Fruit fly (Drosophila melanogaster) whole organism, pupa: ENCODE results near the gene CG13919.

ENCODE experiments used
- CG10348 ChIP-seq: fragments of 200-800 bp; sonication (Bioruptor generic); IDR thresholded peaks from 2 replicates; pipeline ENCODE4 v1.3.6; 2022; ENCODE audit warnings: missing biosample characterization, missing genetic modification characterization
- CG12605 ChIP-seq: fragments of 200-800 bp; sonication (Bioruptor generic); IDR thresholded peaks from 2 replicates; pipeline ENCODE4 v1.3.6; 2022; ENCODE audit warnings: missing biosample characterization, missing genetic modification characterization
- CG13204 ChIP-seq: fragments of 200-800 bp; sonication (Bioruptor generic); optimal IDR thresholded peaks from 2 replicates; lab custom pipeline; 2018; ENCODE audit warnings: missing biosample characterization, mild to moderate bottlenecking, missing genetic modification characterization, moderate library complexity
- CG14655 ChIP-seq: fragments of 200-800 bp; sonication (Bioruptor generic); optimal IDR thresholded peaks from 3 replicates; lab custom pipeline; 2017; ENCODE audit warnings: mild to moderate bottlenecking, missing biosample characterization, missing genetic modification reagents, missing genetic modification characterization
- CG15710 ChIP-seq: fragments of 200-800 bp; sonication (Bioruptor generic); optimal IDR thresholded peaks from 2 replicates; lab custom pipeline; 2018; ENCODE audit warnings: missing biosample characterization, mild to moderate bottlenecking, missing genetic modification characterization, moderate library complexity
- CG17806 ChIP-seq: fragments of 200-800 bp; sonication (Bioruptor generic); optimal IDR thresholded peaks from 2 replicates; lab custom pipeline; 2018; ENCODE audit warnings: missing biosample characterization, mild to moderate bottlenecking, missing genetic modification characterization, moderate library complexity
- CG32121 ChIP-seq: fragments of 200-800 bp; sonication (Bioruptor generic); IDR thresholded peaks from 2 replicates; pipeline ENCODE4 v1.3.6; 2022; ENCODE audit warnings: missing biosample characterization, missing genetic modification characterization
- CG34367 ChIP-seq: fragments of 200-800 bp; sonication (Bioruptor generic); optimal IDR thresholded peaks from 2 replicates; lab custom pipeline; 2018; ENCODE audit warnings: missing biosample characterization, mild to moderate bottlenecking, missing genetic modification characterization
- CG4496 ChIP-seq: fragments of 200-800 bp; sonication (Bioruptor generic); IDR thresholded peaks from 3 replicates; pipeline ENCODE4 v1.3.6; 2022; ENCODE audit warnings: missing biosample characterization, missing genetic modification characterization
- CG8159 ChIP-seq: fragments of 200-800 bp; sonication (Bioruptor generic); optimal IDR thresholded peaks from 3 replicates; lab custom pipeline; 2018; ENCODE audit warnings: missing biosample characterization, mild to moderate bottlenecking, missing genetic modification characterization, moderate library complexity
- CG8301 ChIP-seq: fragments of 200-800 bp; sonication (Bioruptor generic); optimal IDR thresholded peaks from 2 replicates; lab custom pipeline; 2018; ENCODE audit warnings: missing biosample characterization, mild to moderate bottlenecking, missing genetic modification characterization
- D1 ChIP-seq: fragments of 200-800 bp; sonication (Bioruptor generic); optimal IDR thresholded peaks from 2 replicates; lab custom pipeline; 2018; ENCODE audit warnings: missing biosample characterization, mild to moderate bottlenecking, missing genetic modification characterization, moderate library complexity
- EcR ChIP-seq: fragments of 200-800 bp; sonication (Bioruptor generic); optimal IDR thresholded peaks from 3 replicates; lab custom pipeline; 2019; ENCODE audit warnings: missing biosample characterization, missing genetic modification characterization, mild to moderate bottlenecking, moderate library complexity, missing genetic modification reagents
- Ets98B ChIP-seq: fragments of 200-800 bp; sonication (Bioruptor generic); IDR thresholded peaks from 2 replicates; pipeline ENCODE4 v1.3.6; 2022; ENCODE audit warnings: missing biosample characterization, missing genetic modification characterization
- Pif1A ChIP-seq: fragments of 200-800 bp; sonication (Bioruptor generic); optimal IDR thresholded peaks from 3 replicates; lab custom pipeline; 2016; ENCODE audit warnings: missing biosample characterization, missing genetic modification characterization
- Pif1B ChIP-seq: fragments of 200-800 bp; sonication (Bioruptor generic); optimal IDR thresholded peaks from 3 replicates; lab custom pipeline; 2016; ENCODE audit warnings: missing biosample characterization, missing genetic modification characterization
- Snoo ChIP-seq: fragments of 200-800 bp; sonication (Bioruptor generic); optimal IDR thresholded peaks from 3 replicates; lab custom pipeline; 2017; ENCODE audit warnings: missing biosample characterization, mild to moderate bottlenecking, missing genetic modification characterization, inconsistent platforms
- fd96Ca ChIP-seq: fragments of 200-800 bp; sonication (Bioruptor generic); IDR thresholded peaks from 3 replicates; pipeline ENCODE4 v1.3.6; 2022; ENCODE audit warnings: missing biosample characterization, missing genetic modification characterization
- gl ChIP-seq: fragments of 200-800 bp; sonication (Bioruptor generic); optimal IDR thresholded peaks from 2 replicates; lab custom pipeline; 2018; ENCODE audit warnings: missing biosample characterization, mild to moderate bottlenecking, missing genetic modification characterization
- rn ChIP-seq: fragments of 200-800 bp; sonication (Bioruptor generic); IDR thresholded peaks from 2 replicates; pipeline ENCODE4 v1.3.6; 2022; ENCODE audit warnings: missing biosample characterization, missing genetic modification characterization

The CG13919 gene

DNA sequence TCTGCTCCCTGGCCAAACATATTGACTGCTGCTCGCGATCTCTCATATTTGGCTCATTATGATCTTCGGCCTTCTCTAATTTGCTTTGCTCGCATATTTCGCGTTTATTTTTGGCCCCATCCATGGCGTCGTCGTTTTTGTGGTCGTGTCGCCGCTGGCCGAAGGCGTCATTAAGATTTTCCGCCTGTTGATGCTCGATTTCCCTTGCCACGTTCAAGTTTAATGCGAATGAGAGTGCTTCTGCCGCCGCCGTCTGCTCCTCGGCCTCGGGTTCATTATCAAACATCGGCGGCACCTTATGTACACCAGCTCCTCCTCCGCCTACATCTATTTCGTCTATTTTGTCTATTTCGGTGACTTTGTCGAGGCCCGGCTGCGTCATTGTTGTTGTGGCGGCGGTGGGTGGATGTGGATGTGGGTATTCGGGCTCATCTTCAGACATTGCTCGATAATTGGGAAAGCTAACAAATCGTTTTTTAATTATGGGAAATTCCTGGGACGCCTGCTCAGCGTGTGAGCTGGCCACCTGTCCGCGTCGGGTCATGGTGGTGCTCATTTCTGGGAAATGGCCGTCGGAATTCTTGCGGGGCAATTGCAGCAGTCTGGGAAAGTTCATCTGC, 30.7 kb upstream of the CG13919 start:
- no peak for TF ChIP-seq Ets98B (GFP tag; lab: Robert Waterston, UW)
- no peak for TF ChIP-seq Snoo (tag; lab: Kevin White, UChicago)
- no peak for TF ChIP-seq CG15710 (tag; lab: Kevin White, UChicago)
- TF ChIP-seq Pif1A (GFP tag; lab: Kevin White, UChicago), result no peak
- TF ChIP-seq CG34367 (tag; lab: Kevin White, UChicago), result no peak
- TF ChIP-seq CG32121, result no peak
- TF ChIP-seq Pif1B (GFP tag; lab: Kevin White, UChicago), result no peak
- TF ChIP-seq CG12605 (GFP tag; lab: Robert Waterston, UW), result no peak
- TF ChIP-seq CG14655 (GFP tag; lab: Kevin White, UChicago), result no peak
- TF ChIP-seq fd96Ca (GFP tag; lab: Robert Waterston, UW), result no peak

DNA sequence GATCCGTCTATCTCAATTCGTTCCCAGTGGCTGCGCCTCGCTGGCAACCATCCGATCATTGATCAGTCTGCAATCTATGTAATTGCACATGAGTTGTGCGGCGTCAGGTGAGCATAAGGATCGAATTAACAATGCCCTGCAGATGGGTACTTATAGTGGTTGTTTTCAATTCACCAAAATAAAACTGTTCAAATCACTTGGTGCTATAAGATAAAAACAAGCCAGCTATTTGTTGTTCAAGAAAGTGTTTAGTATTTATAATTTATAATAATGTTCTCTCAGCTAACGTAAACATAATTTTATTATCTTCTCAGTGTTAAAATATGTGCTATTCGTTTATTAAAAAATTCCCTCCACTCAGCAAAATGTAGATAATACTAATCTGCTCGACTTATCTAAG, 29.6 kb upstream of the CG13919 start, which contains the start of gene CG12105:
TSS of gene CG12105 (minus strand) at position 101 of the 400 bp plus-strand sequence.
- TF ChIP-seq CG14655 (GFP tag; lab: Kevin White, UChicago) (no peak), CG17806 (tag; lab: Kevin White, UChicago) (no peak), Ets98B (GFP tag; lab: Robert Waterston, UW) (no peak), CG13204 (GFP tag; lab: Kevin White, UChicago) (no peak), Pif1A (GFP tag; lab: Kevin White, UChicago) (no peak), D1 (tag; lab: Kevin White, UChicago) (no peak), CG10348 (GFP tag; lab: Robert Waterston, UW) (no peak), CG4496 (GFP tag; lab: Robert Waterston, UW) (no peak), fd96Ca (GFP tag; lab: Robert Waterston, UW) (no peak), CG8159 (tag; lab: Kevin White, UChicago) (no peak), CG8301 (no peak), EcR (GFP tag; lab: Kevin White, UChicago) (no peak), CG34367 (tag; lab: Kevin White, UChicago) (no peak)

DNA sequence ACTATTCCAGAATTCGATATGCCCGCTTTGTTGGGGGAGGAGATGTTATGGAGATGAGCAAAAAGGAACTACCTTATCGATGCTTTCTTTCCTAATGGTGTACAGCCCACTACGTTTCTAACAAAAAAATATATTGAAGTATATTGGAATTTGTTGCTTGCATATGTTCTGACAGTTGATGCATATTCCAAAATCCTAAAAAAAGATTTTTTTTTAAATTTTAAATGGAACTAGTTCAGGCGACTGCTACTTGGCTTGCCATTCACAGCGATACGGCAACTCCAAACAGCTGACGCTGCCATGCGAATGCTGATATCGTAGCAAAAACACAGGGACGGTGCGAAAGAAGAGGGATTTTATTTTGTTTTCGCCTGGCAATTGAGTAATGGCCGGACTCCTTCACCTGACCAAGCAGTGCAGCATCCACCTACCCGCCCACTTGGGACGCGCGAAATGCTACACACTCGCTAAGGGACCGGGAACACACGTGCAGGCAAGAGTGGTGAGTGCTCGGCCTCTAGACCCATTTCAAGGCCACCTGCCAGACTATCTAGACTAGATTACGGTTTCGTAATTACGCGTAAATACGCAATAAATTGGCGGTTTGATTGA, 27.0 kb upstream of the CG13919 start, which contains the start of the genes CG13926, ABCB7 and CG33230:
TSS of gene CG13926 (minus strand) at position 43 of the 612 bp plus-strand sequence.
TSS of gene ABCB7 (plus strand) at position 299 of the 612 bp plus-strand sequence.
TSS of gene CG33230 (plus strand) at position 299 of the 612 bp plus-strand sequence.
- TF ChIP-seq CG15710 (tag; lab: Kevin White, UChicago), result peak; percentile 6
- no peak for TF ChIP-seq CG4496 (GFP tag; lab: Robert Waterston, UW)
- TF ChIP-seq CG8159 (tag; lab: Kevin White, UChicago), result peak; percentile 23
- 0 out of 2 replicates have a peak, but pooled peaks have one; percentile 17 for TF ChIP-seq Ets98B (GFP tag; lab: Robert Waterston, UW)
- TF ChIP-seq, all 21 proteins: peak for 3

DNA sequence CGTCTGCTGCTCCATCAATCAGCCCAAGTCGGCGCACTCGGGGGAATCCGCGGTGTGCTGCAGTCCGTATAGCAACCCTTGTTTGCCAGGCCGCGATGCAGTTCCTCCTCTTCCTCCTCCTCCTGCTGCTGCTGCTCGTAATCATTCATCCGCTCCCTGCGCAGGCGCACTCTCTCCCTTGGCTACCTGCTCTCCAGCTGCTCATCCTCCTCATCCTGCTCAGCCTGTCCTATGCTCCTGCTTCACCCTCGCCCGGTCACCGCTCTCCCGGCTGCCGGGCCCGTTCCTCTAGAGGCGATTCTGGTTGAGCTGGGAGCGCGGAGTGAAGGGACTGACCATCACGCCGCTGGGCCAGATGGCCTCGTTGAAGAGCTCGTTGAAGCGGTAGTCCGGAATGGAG, 18.3 kb upstream of the CG13919 start:
- peak; percentile 12 for TF ChIP-seq CG13204 (GFP tag; lab: Kevin White, UChicago)
- no peak for TF ChIP-seq CG17806 (tag; lab: Kevin White, UChicago)

DNA sequence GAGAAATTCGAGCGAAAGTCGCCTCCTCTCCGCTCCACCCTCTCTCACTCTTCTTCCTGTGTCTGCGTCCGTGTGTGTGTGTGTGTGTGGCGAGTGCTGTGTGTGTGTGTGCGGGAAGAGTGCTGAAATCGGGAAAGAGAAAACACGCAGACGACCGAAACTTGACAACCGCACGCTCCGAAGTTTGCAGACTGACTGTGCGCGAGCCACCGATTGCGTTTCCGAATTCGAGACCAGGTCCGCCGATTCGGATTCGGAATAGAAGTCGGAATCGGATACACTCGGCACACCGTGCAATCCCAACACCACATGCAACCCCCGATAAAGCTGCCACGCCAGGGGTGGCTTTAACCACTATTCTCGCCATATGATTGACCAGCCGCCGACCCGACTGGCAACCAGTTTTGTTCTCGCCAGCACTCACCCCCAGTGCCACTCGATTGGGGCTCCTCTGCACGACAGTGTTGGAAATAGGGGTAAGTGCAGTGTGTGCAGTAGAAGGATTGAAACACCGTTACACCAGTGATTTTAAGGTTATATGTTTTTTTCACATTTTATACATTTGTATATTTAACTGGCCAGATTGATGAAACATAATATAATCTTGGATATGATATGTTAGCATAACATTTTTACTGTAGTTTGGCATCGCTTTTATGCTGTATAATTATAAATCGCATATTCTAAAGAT, 16.9 kb upstream of the CG13919 start, which contains the start of gene CG13928:
TSS of gene CG13928 (minus strand) at position 202 of the 691 bp plus-strand sequence.
- no peak for TF ChIP-seq gl (tag; lab: Kevin White, UChicago)
- no peak for TF ChIP-seq CG17806 (tag; lab: Kevin White, UChicago)
- TF ChIP-seq rn (GFP tag; lab: Robert Waterston, UW), result no peak
- TF ChIP-seq CG10348 (GFP tag; lab: Robert Waterston, UW), result no peak
- peak; percentile 25 for TF ChIP-seq CG13204 (GFP tag; lab: Kevin White, UChicago)

DNA sequence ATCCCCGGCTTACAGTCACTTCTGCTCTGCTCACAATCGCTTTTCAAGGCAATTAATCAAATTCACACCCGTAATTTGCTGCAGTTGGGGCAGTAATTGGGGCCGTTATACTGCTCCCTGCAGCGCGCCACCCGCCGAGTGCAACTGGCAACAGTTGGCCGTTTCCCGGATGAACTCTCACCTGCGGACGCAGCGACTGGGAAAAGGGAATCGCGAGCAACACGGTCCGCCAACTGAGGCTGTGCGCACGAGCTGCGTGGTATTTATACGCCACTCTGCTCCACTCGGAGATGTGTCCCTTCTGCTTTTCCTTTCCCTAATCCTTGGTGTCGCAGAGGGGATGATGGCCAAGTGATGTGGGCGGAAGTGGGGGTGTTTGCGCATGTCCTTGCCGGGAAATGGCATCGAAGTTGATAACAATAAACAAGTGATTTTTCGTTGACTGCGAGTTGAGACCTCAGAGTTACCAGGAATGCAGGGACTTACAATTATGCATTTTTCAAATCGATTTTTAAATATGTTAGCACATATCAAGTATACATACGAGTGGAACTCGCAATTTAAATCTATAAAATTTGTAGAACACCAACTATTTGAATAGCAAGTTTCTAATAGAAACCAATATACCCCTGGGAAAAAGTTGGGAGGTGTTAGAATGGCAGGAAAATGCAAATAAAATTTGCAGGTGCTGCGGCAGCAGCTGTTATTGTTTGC, 16.0 kb upstream of the CG13919 start, which contains the start of gene GC:
TSS of gene GC (minus strand) at position 238 of the 714 bp plus-strand sequence.
- TF ChIP-seq Ets98B (GFP tag; lab: Robert Waterston, UW) (0 out of 2 replicates have a peak, but pooled peaks have one; percentile 10), CG17806 (tag; lab: Kevin White, UChicago) (no peak), CG12605 (GFP tag; lab: Robert Waterston, UW) (peak; percentile 39; the same call in 1 of the 2 replicates), gl (tag; lab: Kevin White, UChicago) (no peak), Snoo (tag; lab: Kevin White, UChicago) (no peak), CG15710 (tag; lab: Kevin White, UChicago) (peak; percentile 6), CG14655 (GFP tag; lab: Kevin White, UChicago) (no peak), CG34367 (tag; lab: Kevin White, UChicago) (peak; percentile 13)
